Fruit fly (Drosophila melanogaster): ENCODE data around the gene egh.
A peak's percentile ranks its signal among the peaks of the same experiment; 100 is the strongest.

Gene egh

DNA sequence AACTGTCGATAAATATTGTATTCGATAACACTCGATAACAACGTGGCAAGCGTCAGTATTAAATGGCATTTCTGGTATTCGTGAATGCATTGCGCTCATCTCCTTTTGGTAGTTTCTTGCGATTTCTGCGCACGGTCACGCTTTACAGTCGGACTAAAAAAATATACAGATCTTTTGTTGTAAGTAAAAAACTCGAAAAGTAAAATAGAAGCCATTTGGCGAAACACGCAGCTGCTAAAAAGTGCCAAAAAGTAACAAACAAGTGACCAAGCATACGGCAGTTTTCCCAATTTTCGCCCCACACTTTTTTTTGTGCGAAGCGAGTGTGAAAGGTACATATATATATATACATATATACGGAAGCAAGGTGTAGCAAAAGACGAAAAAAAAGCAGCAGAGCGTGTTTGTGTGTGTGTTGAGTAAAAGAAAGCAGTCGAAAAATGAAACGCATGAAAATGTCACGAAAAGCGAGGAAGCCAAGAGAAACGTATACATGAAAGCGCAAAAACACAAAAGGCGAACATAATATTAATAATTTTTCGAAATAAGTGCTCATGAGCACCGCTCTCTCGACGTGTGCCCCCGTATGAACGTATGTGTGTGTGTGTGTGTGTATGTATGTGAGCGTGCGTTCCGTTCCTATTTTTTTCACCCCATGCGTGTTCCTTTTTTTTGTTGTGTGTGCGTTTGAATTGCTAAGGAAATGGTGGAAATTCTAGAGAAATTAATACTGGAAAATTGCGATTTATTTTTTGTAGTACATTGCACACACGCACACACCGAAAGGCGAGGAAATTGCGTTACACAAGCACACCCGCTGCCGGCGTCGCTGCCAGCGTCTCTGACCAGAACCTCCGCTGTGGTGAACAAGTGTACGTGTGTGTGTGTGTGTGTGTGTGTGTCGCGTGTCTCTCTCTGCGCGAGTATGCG is 45.8 kb downstream of the egh start, which contains the start of gene sgg:
TSS of gene sgg (plus strand) at position 106 of the 930 bp plus-strand sequence.
- peak; percentile 52 for TF ChIP-seq Mnt (GFP tag; optimal IDR thresholded peaks at IDR 0.05)
- TF ChIP-seq CG7101 (tag; optimal IDR thresholded peaks at IDR 0.05) = no peak
- no peak for TF ChIP-seq CG14711 (tag; optimal IDR thresholded peaks at IDR 0.05)
- no peak for TF ChIP-seq toe (GFP tag; optimal IDR thresholded peaks at IDR 0.05)
- no peak for TF ChIP-seq ovo (GFP tag; optimal IDR thresholded peaks at IDR 0.05)
- no peak for TF ChIP-seq CG1620 (GFP tag; optimal IDR thresholded peaks at IDR 0.05)
- TF ChIP-seq tj (GFP tag; optimal IDR thresholded peaks at IDR 0.05) = no peak
- TF ChIP-seq kay (GFP tag; ENCODE audit: borderline replicate concordance) = no peak
- no peak for TF ChIP-seq pad (GFP tag; optimal IDR thresholded peaks at IDR 0.05)
- no peak for TF ChIP-seq Hr96 (GFP tag; optimal IDR thresholded peaks at IDR 0.05)
- TF ChIP-seq bab1 (GFP tag; optimal IDR thresholded peaks at IDR 0.05) = peak; percentile 60
- no peak for TF ChIP-seq Crg-1 (GFP tag; optimal IDR thresholded peaks at IDR 0.05)
- no peak for TF ChIP-seq cnc (optimal IDR thresholded peaks at IDR 0.05)
- TF ChIP-seq cic (GFP tag; optimal IDR thresholded peaks at IDR 0.05) = no peak

DNA sequence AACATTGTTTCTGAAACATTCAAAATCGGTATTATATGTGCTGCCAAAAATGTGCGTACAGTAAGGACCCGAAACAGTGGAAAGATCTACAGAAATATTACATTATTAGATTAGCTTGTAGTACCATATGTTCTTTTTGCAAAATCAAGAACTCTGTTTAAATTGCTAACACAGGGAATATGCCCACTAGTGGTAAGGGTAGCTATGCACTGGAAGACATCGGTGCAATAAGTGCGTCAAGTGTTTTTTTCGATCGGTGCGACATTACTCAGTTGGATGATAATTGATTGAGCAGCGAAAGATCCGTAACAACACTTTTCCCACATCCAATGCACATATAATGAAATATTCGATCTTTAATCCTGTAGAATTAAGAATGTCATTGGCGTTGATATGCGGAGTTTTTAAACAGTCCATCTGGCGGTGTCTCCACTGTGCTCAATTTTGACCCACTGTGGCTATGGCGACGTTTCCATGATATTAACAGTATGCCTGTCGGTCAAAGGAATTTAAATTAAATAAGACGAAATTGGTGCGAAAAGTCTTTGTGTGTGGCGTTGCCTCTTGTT is 46.9 kb downstream of the egh start:
- TF ChIP-seq Mnt (GFP tag; optimal IDR thresholded peaks at IDR 0.05) (no peak), Crg-1 (GFP tag; optimal IDR thresholded peaks at IDR 0.05) (no peak), CG1620 (GFP tag; optimal IDR thresholded peaks at IDR 0.05) (peak; percentile 8), CG7045 (GFP tag; optimal IDR thresholded peaks at IDR 0.05) (peak; percentile 35), CG7101 (tag; optimal IDR thresholded peaks at IDR 0.05) (peak; percentile 6), CG14711 (tag; optimal IDR thresholded peaks at IDR 0.05) (peak; percentile 4)

DNA sequence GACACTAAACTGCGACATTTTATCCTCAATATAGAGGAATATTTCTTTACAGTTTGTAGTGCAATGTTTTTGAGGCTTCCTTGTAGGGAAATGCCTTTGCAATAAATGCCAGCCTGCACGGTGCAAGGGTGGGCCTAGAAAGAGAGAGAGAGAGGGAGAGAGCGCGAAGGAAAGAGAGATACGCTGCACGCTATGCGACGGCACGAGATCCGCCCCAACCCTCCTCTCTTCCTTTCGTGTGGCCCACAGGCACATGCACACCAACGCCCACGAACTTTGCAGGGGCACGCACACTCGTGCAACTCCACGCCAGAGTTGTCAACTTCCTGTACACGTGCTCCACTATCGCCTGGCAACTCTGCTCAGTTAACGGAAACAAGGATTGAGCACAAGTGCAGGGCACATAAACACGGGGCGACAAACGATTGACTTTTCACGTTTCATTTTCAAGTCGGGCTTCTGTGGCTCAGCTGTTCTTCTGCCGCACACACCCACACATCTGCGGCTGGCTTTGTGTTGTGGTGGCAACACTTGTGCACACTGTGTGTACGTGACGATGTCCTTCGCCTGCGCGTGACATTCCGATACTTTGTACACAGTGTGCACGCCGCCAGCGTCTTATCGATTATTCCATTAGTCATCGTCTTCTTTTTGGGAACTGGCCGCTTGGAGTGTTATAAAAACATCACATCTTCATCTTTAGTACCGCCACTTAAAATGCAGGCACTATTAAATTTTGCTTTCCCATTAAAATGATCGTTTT is 47.8 kb downstream of the egh start:
- TF ChIP-seq CG1620 (GFP tag; optimal IDR thresholded peaks at IDR 0.05) (no peak), cic (GFP tag; optimal IDR thresholded peaks at IDR 0.05) (no peak), CG7101 (tag; optimal IDR thresholded peaks at IDR 0.05) (no peak), ovo (GFP tag; optimal IDR thresholded peaks at IDR 0.05) (no peak), CG14711 (tag; optimal IDR thresholded peaks at IDR 0.05) (peak; percentile 73)

DNA sequence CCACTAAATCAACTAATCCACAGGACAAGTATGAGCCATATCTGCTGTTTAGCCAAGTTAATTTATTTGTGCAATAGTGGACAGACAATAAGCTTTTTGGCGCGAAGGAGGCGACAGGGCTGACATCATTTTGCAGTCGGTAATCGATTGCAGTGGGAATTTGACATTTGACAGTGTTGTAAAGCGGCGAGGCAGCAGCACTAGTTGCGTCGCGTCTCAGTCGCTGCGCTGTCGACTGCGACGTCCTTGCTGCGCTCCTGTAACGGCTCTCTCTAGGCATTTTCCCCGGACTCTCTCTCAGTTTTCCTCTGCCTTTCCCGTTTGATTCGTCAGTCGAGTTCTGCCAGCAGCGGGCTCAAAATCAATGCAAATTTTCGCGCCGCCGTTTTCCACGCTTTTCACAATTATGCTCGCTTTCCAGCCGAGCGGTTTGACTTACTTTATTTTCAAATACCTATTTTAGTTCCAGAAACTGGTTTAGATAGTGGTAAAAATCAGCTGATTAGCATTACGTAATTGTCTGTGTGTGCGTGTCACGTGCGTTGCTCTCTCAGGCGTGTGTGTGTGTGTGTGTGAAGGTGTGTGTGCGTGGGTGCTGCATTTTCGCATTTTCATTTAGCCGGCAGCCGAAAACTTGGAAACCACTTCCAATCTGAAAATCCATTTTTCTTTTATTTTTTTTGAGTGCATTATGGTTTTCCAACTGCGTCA is 48.7 kb downstream of the egh start:
- TF ChIP-seq cnc (optimal IDR thresholded peaks at IDR 0.05) = no peak
- no peak for TF ChIP-seq CG11617 (GFP tag; optimal IDR thresholded peaks at IDR 0.05)
- no peak for TF ChIP-seq CG1620 (GFP tag; optimal IDR thresholded peaks at IDR 0.05)
- no peak for TF ChIP-seq kay (GFP tag; ENCODE audit: borderline replicate concordance)
- TF ChIP-seq Clk (GFP tag; optimal IDR thresholded peaks at IDR 0.05) = no peak
- no peak for TF ChIP-seq CG33017 (tag; optimal IDR thresholded peaks at IDR 0.05)
- no peak for TF ChIP-seq Hr96 (GFP tag; optimal IDR thresholded peaks at IDR 0.05)

DNA sequence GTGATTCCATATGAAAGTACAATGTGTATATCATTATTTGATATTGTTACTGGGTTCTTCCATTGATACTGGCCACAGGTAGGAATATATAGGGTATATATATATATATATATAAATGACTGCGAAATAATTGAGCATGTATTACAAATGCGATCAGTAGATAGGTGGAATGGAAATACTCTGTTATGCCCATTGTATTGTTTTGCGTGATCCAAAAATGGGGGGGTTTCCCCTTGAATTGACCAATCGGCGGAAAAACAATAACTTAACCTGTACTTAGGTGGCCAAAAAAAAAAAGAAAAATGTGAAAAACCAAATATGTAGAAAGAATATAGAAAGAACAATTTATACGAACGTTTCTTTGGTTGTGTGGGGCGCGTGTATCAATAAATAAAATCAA is 49.6 kb downstream of the egh start:
- no peak for TF ChIP-seq CG14711 (tag; optimal IDR thresholded peaks at IDR 0.05)
- no peak for TF ChIP-seq Crg-1 (GFP tag; optimal IDR thresholded peaks at IDR 0.05)
- TF ChIP-seq CG12768 (GFP tag; optimal IDR thresholded peaks at IDR 0.05) = no peak
- TF ChIP-seq tj (GFP tag; optimal IDR thresholded peaks at IDR 0.05) = no peak
- no peak for TF ChIP-seq Mnt (GFP tag; optimal IDR thresholded peaks at IDR 0.05)

DNA sequence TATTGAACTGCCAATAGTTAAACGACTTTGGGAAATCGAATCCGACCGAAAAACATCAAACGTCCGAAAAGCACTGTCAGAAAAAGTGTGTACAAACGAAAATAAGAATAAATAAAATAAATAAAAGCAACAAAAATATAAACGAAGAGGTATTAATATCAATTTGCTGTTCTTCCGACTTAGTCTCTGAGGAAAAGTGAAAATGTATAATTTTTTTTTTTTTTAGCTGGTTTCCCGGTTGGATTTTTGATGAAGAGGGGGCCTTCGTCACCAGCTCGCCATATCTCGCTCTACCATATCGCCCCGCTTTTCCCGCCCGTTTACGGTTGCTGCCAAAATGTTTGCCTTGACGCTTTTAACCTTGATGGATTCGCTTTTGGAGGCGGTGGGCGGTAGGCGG is 50.3 kb downstream of the egh start:
- TF ChIP-seq CG1620 (GFP tag; optimal IDR thresholded peaks at IDR 0.05) = no peak
